Worm (Caenorhabditis elegans): ENCODE results near the gene clc-20.

clc-20 gene

ce11 chrIII:909540-909939 is 37.2 kb downstream of the clc-20 start, which contains the start of gene crls-1:
TSS of gene crls-1 (minus strand) at chrIII:909902.
- TF ChIP-seq swsn-7 (tag; optimal IDR thresholded peaks at IDR 0.05): no peak
- no peak for TF ChIP-seq nhr-11 (tag; optimal IDR thresholded peaks at IDR 0.05)
- TF ChIP-seq nhr-47 (tag; optimal IDR thresholded peaks at IDR 0.05): peak; percentile 3
- peak; percentile 14 for TF ChIP-seq nhr-85 (tag)
- no peak for TF ChIP-seq ceh-63 (GFP tag; optimal IDR thresholded peaks at IDR 0.05)
- TF ChIP-seq rnt-1 (tag; optimal IDR thresholded peaks at IDR 0.05): peak; percentile 7
- TF ChIP-seq lin-35 (GFP tag; optimal IDR thresholded peaks at IDR 0.05): no peak
- peak in 1 of 2 experiments; percentile 4 for TF ChIP-seq lsy-2 (tag; optimal IDR thresholded peaks at IDR 0.05)
- TF ChIP-seq F16B12.6 (tag; optimal IDR thresholded peaks at IDR 0.05): no peak
- no peak for TF ChIP-seq mdl-1 (tag; optimal IDR thresholded peaks at IDR 0.05)

DNA sequence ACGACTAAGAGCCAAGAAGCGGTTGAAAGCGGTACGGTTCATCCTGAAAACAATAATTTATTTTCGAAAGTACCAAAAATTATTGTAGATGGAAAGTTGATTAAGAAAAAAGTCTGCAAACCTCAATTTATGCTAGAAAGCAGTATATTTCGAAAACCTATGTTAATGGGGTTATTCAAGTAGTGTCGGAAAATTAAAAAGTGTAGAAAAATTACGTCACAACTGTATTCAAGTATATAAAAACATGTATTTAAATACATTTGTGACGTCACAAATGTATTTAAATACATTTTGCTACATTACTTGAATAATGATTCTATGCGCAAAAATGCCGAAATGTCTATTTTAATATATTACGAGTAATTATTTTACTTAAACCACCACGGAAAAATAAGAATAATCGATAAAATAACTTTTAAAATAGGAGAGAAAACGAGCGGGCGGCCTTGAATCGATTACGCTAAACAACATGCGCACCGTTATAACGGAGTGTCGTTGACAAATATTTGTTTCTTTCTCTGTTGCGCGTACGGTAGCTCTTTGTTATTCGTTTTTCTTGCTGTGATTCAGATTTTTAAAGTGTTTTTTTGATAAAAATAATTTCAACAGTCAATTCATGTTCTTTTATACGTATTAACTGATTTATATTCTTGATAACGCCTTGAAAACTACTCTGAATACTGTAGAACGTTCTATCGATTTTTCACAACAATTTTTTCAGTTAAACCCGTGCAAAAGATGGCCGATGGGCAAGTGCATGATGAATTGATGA is 38.3 kb downstream of the clc-20 start, which contains the start of the genes F23H11.5 and bra-2:
Gene F23H11.5 (minus strand): TSS at position 51 of the 772 bp plus-strand sequence.
Gene bra-2 (plus strand): TSS at position 722 of the 772 bp plus-strand sequence.
- TF ChIP-seq C16A3.4 (tag; optimal IDR thresholded peaks at IDR 0.05) (peak; percentile 48), sptf-1 (tag; optimal IDR thresholded peaks at IDR 0.05) (no peak), egl-27 (tag; optimal IDR thresholded peaks at IDR 0.05) (no peak), Y116A8C.19 (tag; optimal IDR thresholded peaks at IDR 0.05; ENCODE audit: borderline replicate concordance) (no peak), rnt-1 (tag; optimal IDR thresholded peaks at IDR 0.05) (no peak), lin-14 (GFP tag; optimal IDR thresholded peaks at IDR 0.05) (no peak), sox-4 (tag; optimal IDR thresholded peaks at IDR 0.05) (no peak), zip-4 (GFP tag; optimal IDR thresholded peaks at IDR 0.05) (no peak), nhr-77 (tag; optimal IDR thresholded peaks at IDR 0.05) (no peak), lsy-2 (tag; optimal IDR thresholded peaks at IDR 0.05) (peak; percentile 50 to 82), lin-13 (GFP tag; optimal IDR thresholded peaks at IDR 0.05) (no peak), zag-1 (tag; optimal IDR thresholded peaks at IDR 0.05) (no peak), efl-3 (GFP tag; optimal IDR thresholded peaks at IDR 0.05) (no peak), swsn-7 (tag; optimal IDR thresholded peaks at IDR 0.05) (peak; percentile 5), irx-1 (tag; optimal IDR thresholded peaks at IDR 0.05) (no peak), ama-1 (optimal IDR thresholded peaks at IDR 0.05) (no peak), lin-35 (GFP tag; optimal IDR thresholded peaks at IDR 0.05) (peak; percentile 33 to 41), nhr-71 (tag; optimal IDR thresholded peaks at IDR 0.05) (peak; percentile 34), vab-15 (tag; optimal IDR thresholded peaks at IDR 0.05) (no peak), nhr-90 (tag; optimal IDR thresholded peaks at IDR 0.05; ENCODE audit: poor library complexity) (no peak), lin-39 (tag; optimal IDR thresholded peaks at IDR 0.05) (no peak), hpl-2 (GFP tag; optimal IDR thresholded peaks at IDR 0.05) (no peak), isw-1 (GFP tag; IDR thresholded peaks at IDR 0.05) (no peak), nhr-19 (GFP tag; conservative IDR thresholded peaks at IDR 0.05) (no peak), mdl-1 (tag; optimal IDR thresholded peaks at IDR 0.05) (no peak), sup-37 (GFP tag; optimal IDR thresholded peaks at IDR 0.05) (no peak), dsc-1 (tag; optimal IDR thresholded peaks at IDR 0.05) (no peak), skn-1 (tag; optimal IDR thresholded peaks at IDR 0.05) (peak; percentile 14), ztf-11 (tag; optimal IDR thresholded peaks at IDR 0.05) (no peak), ceh-88 (GFP tag; IDR thresholded peaks at IDR 0.05) (no peak), grh-1 (GFP tag; IDR thresholded peaks at IDR 0.05) (no peak), ceh-82 (tag; optimal IDR thresholded peaks at IDR 0.05) (no peak), jun-1 (tag; optimal IDR thresholded peaks at IDR 0.05) (no peak), egl-13 (tag; optimal IDR thresholded peaks at IDR 0.05) (no peak), unc-30 (tag; optimal IDR thresholded peaks at IDR 0.05) (no peak), F16B12.6 (tag; optimal IDR thresholded peaks at IDR 0.05) (peak; percentile 27), pag-3 (tag; optimal IDR thresholded peaks at IDR 0.05; ENCODE audit: borderline replicate concordance, insufficient read depth) (no peak), ets-5 (GFP tag; IDR thresholded peaks at IDR 0.05) (no peak), nhr-28 (tag; optimal IDR thresholded peaks at IDR 0.05) (no peak), mab-9 (GFP tag; IDR thresholded peaks at IDR 0.05) (no peak), aly-2 (tag; optimal IDR thresholded peaks at IDR 0.05) (no peak), alr-1 (tag; optimal IDR thresholded peaks at IDR 0.05; ENCODE audit: borderline replicate concordance) (no peak), pqm-1 (tag; optimal IDR thresholded peaks at IDR 0.05) (no peak), ceh-90 (tag; optimal IDR thresholded peaks at IDR 0.05) (no peak), lir-3 (tag; optimal IDR thresholded peaks at IDR 0.05; ENCODE audit: poor library complexity) (peak; percentile 9)

Data from whole organism, L1 larva.